Fruit fly (Drosophila melanogaster): ENCODE measurements around the gene CG14238.

The CG14238 gene

dm6 chr3R:26429619-26430018, 28.4 kb upstream of the CG14238 start:
- TF ChIP-seq CG2120 (GFP tag; optimal IDR thresholded peaks at IDR 0.05) (no peak), esg (GFP tag; conservative IDR thresholded peaks at IDR 0.05) (no peak), Dref (GFP tag; IDR thresholded peaks at IDR 0.05) (no peak)

DNA sequence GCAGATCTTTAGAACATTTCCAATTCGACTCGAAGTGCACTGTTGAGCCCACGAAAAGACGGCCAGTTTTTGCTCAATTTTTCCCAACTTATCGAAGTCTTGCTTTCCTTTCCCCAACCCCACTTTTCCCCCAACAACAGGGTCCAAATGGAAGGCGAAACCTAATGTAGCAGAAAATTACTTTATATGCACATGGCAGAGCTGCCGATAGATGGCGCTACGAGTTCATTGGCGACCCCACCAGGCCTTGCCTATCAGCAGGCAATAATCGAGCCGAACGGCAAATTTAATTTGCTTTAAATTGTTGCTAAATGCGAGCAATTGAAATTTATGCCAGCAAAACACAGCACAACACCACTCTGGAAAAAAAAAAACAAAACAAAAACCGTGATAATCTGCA, 25.5 kb upstream of the CG14238 start:
- TF ChIP-seq CTCF (GFP tag; optimal IDR thresholded peaks at IDR 0.05) (peak; percentile 83), Kr (GFP tag; optimal IDR thresholded peaks at IDR 0.05) (no peak), scrt (GFP tag; optimal IDR thresholded peaks at IDR 0.05) (no peak), CG12071 (GFP tag; optimal IDR thresholded peaks at IDR 0.05) (no peak), ERR (GFP tag; optimal IDR thresholded peaks at IDR 0.05) (no peak), dysf (GFP tag; IDR thresholded peaks at IDR 0.05) (no peak)

DNA sequence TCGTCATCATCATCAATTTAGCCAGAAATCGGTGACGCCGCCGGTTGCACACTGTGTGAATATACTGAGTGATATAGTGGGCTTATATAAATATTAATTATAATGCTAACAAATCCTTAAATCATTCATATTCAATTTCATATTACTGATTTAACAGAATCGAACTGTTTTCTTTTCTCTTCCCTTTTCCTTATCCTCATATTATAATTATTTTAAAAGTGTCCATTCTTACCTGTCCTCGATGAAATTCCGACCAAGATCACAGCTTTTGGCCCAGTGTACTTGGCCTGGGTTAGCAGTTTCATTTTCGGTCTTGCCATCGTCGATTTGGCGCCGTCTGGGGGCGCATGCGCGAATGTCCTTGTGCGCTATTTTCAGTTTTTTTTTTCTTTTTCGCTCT, 25.1 kb upstream of the CG14238 start:
- peak; percentile 43; the same call in 1 of the 2 replicates for TF ChIP-seq Drgx (GFP tag; IDR thresholded peaks at IDR 0.05)
- no peak for TF ChIP-seq jing (GFP tag; optimal IDR thresholded peaks at IDR 0.05)

dm6 chr3R:26433743-26434142, 24.3 kb upstream of the CG14238 start:
- TF ChIP-seq Hr51 (GFP tag; optimal IDR thresholded peaks at IDR 0.05) (no peak), CG4360 (GFP tag; IDR thresholded peaks at IDR 0.05) (0 out of 2 replicates have a peak, but pooled peaks have one; percentile 16), Elba2 (GFP tag; optimal IDR thresholded peaks at IDR 0.05) (peak; percentile 91)

DNA sequence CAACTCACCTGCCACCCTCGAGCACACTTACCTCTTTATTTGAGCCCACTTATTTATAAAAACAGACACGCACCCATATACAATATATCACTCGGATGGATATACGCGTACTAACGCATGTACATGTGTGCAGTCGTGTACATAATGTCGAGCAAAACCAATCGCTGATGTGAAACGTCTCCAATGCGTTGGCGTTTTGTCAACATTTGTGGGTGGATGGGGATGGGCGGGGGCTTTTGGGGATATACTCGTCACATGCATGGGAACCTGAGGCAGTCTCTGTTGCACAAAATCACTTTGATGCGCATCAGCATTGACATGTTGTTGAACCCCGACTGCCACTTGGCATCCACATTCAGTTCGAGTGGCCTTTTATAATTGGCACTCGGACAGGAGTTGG, 22.0 kb upstream of the CG14238 start:
- TF ChIP-seq scrt (GFP tag; optimal IDR thresholded peaks at IDR 0.05) (no peak), sr (GFP tag; IDR thresholded peaks at IDR 0.05) (peak; percentile 91), HLHmδ (GFP tag; optimal IDR thresholded peaks at IDR 0.05) (no peak), mld (GFP tag; IDR thresholded peaks at IDR 0.05; ENCODE audit: partially characterized antibody) (no peak), MTF-1 (GFP tag; optimal IDR thresholded peaks at IDR 0.05; ENCODE audit: borderline replicate concordance) (no peak)

dm6 chr3R:26436540-26436939, 21.5 kb upstream of the CG14238 start:
- TF ChIP-seq kah (GFP tag; optimal IDR thresholded peaks at IDR 0.05): no peak
- peak; percentile 71; the same call in 1 of the 2 replicates for TF ChIP-seq Drgx (GFP tag; IDR thresholded peaks at IDR 0.05)
- peak; percentile 25 for TF ChIP-seq CG9727 (GFP tag; optimal IDR thresholded peaks at IDR 0.05)
- no peak for TF ChIP-seq disco-r (GFP tag; optimal IDR thresholded peaks at IDR 0.05)
- 0 out of 2 replicates have a peak, but pooled peaks have one; percentile 11 for TF ChIP-seq E2f1 (GFP tag; IDR thresholded peaks at IDR 0.05)
- TF ChIP-seq cas (GFP tag; IDR thresholded peaks at IDR 0.05): no peak
- no peak for TF ChIP-seq Bteb2 (GFP tag; optimal IDR thresholded peaks at IDR 0.05)
- no peak for TF ChIP-seq amos (GFP tag; IDR thresholded peaks at IDR 0.05; ENCODE audit: partially characterized antibody)
- peak; percentile 68; the same call in 1 of the 2 replicates for TF ChIP-seq sens-2 (GFP tag; IDR thresholded peaks at IDR 0.05)
- TF ChIP-seq ap (GFP tag; IDR thresholded peaks at IDR 0.05): peak; percentile 57; the same call in 1 of the 2 replicates
- TF ChIP-seq CG2678 (tag; optimal IDR thresholded peaks at IDR 0.05): peak; percentile 55
- TF ChIP-seq CG7786 (GFP tag; optimal IDR thresholded peaks at IDR 0.05): peak; percentile 14
- peak; percentile 52 for TF ChIP-seq lmd (GFP tag; IDR thresholded peaks at IDR 0.05)
- peak; percentile 52 for TF ChIP-seq ara (GFP tag; IDR thresholded peaks at IDR 0.05)
- no peak for TF ChIP-seq CG7987 (GFP tag; optimal IDR thresholded peaks at IDR 0.05)
- peak; percentile 20 for TF ChIP-seq CG16863 (GFP tag; optimal IDR thresholded peaks at IDR 0.05)
- no peak for TF ChIP-seq Bgb (GFP tag; IDR thresholded peaks at IDR 0.05; ENCODE audit: partially characterized antibody)
- TF ChIP-seq Dek (tag; optimal IDR thresholded peaks at IDR 0.05): no peak
- TF ChIP-seq Lim3 (GFP tag; IDR thresholded peaks at IDR 0.05): no peak
- TF ChIP-seq NC2β (GFP tag; optimal IDR thresholded peaks at IDR 0.05): no peak
- TF ChIP-seq CG34224 (GFP tag; IDR thresholded peaks at IDR 0.05; ENCODE audit: partially characterized antibody): no peak
- no peak for TF ChIP-seq CG43689 (GFP tag; IDR thresholded peaks at IDR 0.05)
- no peak for TF ChIP-seq sug (tag; optimal IDR thresholded peaks at IDR 0.05)
- no peak for TF ChIP-seq jigr1 (GFP tag; IDR thresholded peaks at IDR 0.05)
- TF ChIP-seq crol (GFP tag; IDR thresholded peaks at IDR 0.05): no peak
- no peak for TF ChIP-seq CG7271 (tag; optimal IDR thresholded peaks at IDR 0.05)
- no peak for TF ChIP-seq corto (GFP tag; optimal IDR thresholded peaks at IDR 0.05)

Data from whole organism, embryonic.